Worm (Caenorhabditis elegans) whole organism, mixed stage, embryonic: ENCODE data around the gene fbxa-9.

Experiments
- M03D4.4 ChIP-seq: sonication (generic microtip); optimal IDR thresholded peaks from 2 replicates; lab custom pipeline; 2017; ENCODE audit warnings: mild to moderate bottlenecking, missing genetic modification characterization, missing compliant biosample characterization
- bed-3 ChIP-seq: fragments of 200-800 bp; sonication (Bioruptor generic); optimal IDR thresholded peaks from 3 replicates; lab custom pipeline; 2018; ENCODE audit warnings: mild to moderate bottlenecking, missing genetic modification characterization, moderate library complexity, missing compliant biosample characterization
- blmp-1 ChIP-seq: fragments of 150-350 bp; optimal IDR thresholded peaks from 2 replicates; lab custom pipeline; 2014; ENCODE audit warnings: missing biosample characterization, missing genetic modification characterization
- ceh-39 ChIP-seq: fragments of 150-350 bp; optimal IDR thresholded peaks from 2 replicates; lab custom pipeline; 2014; ENCODE audit warnings: missing biosample characterization, missing genetic modification characterization
- ceh-83 ChIP-seq: fragments of 200-800 bp; sonication (Bioruptor generic); optimal IDR thresholded peaks from 2 replicates; lab custom pipeline; 2018; ENCODE audit warnings: mild to moderate bottlenecking, missing genetic modification characterization, missing compliant biosample characterization
- ces-1 ChIP-seq: fragments of 150-350 bp; optimal IDR thresholded peaks from 2 replicates; lab custom pipeline; 2014; ENCODE audit warnings: missing biosample characterization, missing genetic modification reagents, missing genetic modification characterization
- cnd-1 ChIP-seq: fragments of 200-800 bp; sonication (Bioruptor generic); optimal IDR thresholded peaks from 2 replicates; lab custom pipeline; 2018; ENCODE audit warnings: mild to moderate bottlenecking, missing genetic modification characterization, missing compliant biosample characterization
- drap-1 ChIP-seq: fragments of 200-800 bp; sonication (Bioruptor generic); optimal IDR thresholded peaks from 3 replicates; lab custom pipeline; 2018; ENCODE audit warnings: mild to moderate bottlenecking, missing genetic modification characterization, missing compliant biosample characterization
- elt-1 ChIP-seq: sonication (generic microtip); optimal IDR thresholded peaks from 2 replicates; lab custom pipeline; 2017; ENCODE audit warnings: missing genetic modification characterization, mild to moderate bottlenecking, missing compliant biosample characterization, antibody characterized with exemption, moderate library complexity, borderline replicate concordance; ENCODE audit not compliant: insufficient read depth
- elt-3 ChIP-seq: fragments of 150-350 bp; optimal IDR thresholded peaks from 2 replicates; lab custom pipeline; 2014; ENCODE audit warnings: missing biosample characterization, missing genetic modification characterization
- flh-1 ChIP-seq: fragments of 200-800 bp; sonication (Bioruptor generic); optimal IDR thresholded peaks from 2 replicates; lab custom pipeline; 2018; ENCODE audit warnings: mild to moderate bottlenecking, missing genetic modification characterization, moderate library complexity, missing compliant biosample characterization
- ham-2 ChIP-seq: fragments of 200-800 bp; sonication (Bioruptor generic); optimal IDR thresholded peaks from 2 replicates; lab custom pipeline; 2018; ENCODE audit warnings: mild to moderate bottlenecking, missing genetic modification characterization, missing compliant biosample characterization
- lin-13 ChIP-seq: fragments of 150-350 bp; optimal IDR thresholded peaks from 2 replicates; lab custom pipeline; 2014; ENCODE audit warnings: missing biosample characterization, missing genetic modification characterization
- lin-32 ChIP-seq: fragments of 200-800 bp; sonication (Bioruptor generic); optimal IDR thresholded peaks from 2 replicates; lab custom pipeline; 2018; ENCODE audit warnings: mild to moderate bottlenecking, missing genetic modification characterization, missing compliant biosample characterization
- lsy-2 ChIP-seq: fragments of 150-350 bp; optimal IDR thresholded peaks from 2 replicates; lab custom pipeline; 2014; ENCODE audit warnings: missing biosample characterization, missing genetic modification characterization
- mab-5 ChIP-seq: fragments of 150-350 bp; optimal IDR thresholded peaks from 2 replicates; lab custom pipeline; 2014; ENCODE audit warnings: missing biosample characterization, missing genetic modification characterization
- mep-1 ChIP-seq: fragments of 150-350 bp; optimal IDR thresholded peaks from 2 replicates; lab custom pipeline; 2017; ENCODE audit warnings: missing biosample characterization, missing genetic modification reagents, missing genetic modification characterization, inconsistent platforms
- mls-2 ChIP-seq: sonication (generic microtip); optimal IDR thresholded peaks from 2 replicates; lab custom pipeline; 2016; ENCODE audit warnings: mild to moderate bottlenecking, missing genetic modification characterization, moderate library complexity, missing compliant biosample characterization
- nhr-12 ChIP-seq: fragments of 150-350 bp; optimal IDR thresholded peaks from 2 replicates; lab custom pipeline; 2014; ENCODE audit warnings: missing biosample characterization, missing genetic modification characterization
- nhr-2 ChIP-seq: fragments of 150-350 bp; optimal IDR thresholded peaks from 2 replicates; lab custom pipeline; 2014; ENCODE audit warnings: missing biosample characterization, missing genetic modification characterization
- nhr-237 ChIP-seq: fragments of 150-350 bp; optimal IDR thresholded peaks from 2 replicates; lab custom pipeline; 2014; ENCODE audit warnings: missing biosample characterization, missing genetic modification characterization
- nhr-28 ChIP-seq: fragments of 150-350 bp; optimal IDR thresholded peaks from 2 replicates; lab custom pipeline; 2014; ENCODE audit warnings: missing biosample characterization, missing genetic modification characterization
- sem-2 ChIP-seq: fragments of 200-800 bp; sonication (Bioruptor generic); optimal IDR thresholded peaks from 2 replicates; lab custom pipeline; 2018; ENCODE audit warnings: mild to moderate bottlenecking, missing genetic modification characterization, missing compliant biosample characterization
- snpc-4 ChIP-seq: fragments of 150-350 bp; optimal IDR thresholded peaks from 2 replicates; lab custom pipeline; 2014; ENCODE audit warnings: missing biosample characterization, missing genetic modification characterization
- sptf-1 ChIP-seq: sonication (generic microtip); optimal IDR thresholded peaks from 2 replicates; lab custom pipeline; 2017; ENCODE audit warnings: mild to moderate bottlenecking, missing genetic modification characterization, moderate library complexity, missing compliant biosample characterization
- tbx-8 ChIP-seq: fragments of 200-800 bp; sonication (Bioruptor generic); optimal IDR thresholded peaks from 2 replicates; lab custom pipeline; 2018; ENCODE audit warnings: mild to moderate bottlenecking, missing genetic modification characterization, moderate library complexity, missing compliant biosample characterization
- unc-120 ChIP-seq: sonication (generic microtip); optimal IDR thresholded peaks from 2 replicates; lab custom pipeline; 2017; ENCODE audit warnings: missing genetic modification characterization, missing compliant biosample characterization; ENCODE audit not compliant: poor library complexity, severe bottlenecking
- unc-39 ChIP-seq: fragments of 150-350 bp; optimal IDR thresholded peaks from 2 replicates; lab custom pipeline; 2014; ENCODE audit warnings: missing biosample characterization, missing genetic modification characterization
- unc-62 ChIP-seq: fragments of 150-350 bp; optimal IDR thresholded peaks from 2 replicates; lab custom pipeline; 2014; ENCODE audit warnings: missing biosample characterization, missing genetic modification reagents, missing genetic modification characterization
- zip-8 ChIP-seq: fragments of 150-350 bp; optimal IDR thresholded peaks from 2 replicates; lab custom pipeline; 2014; ENCODE audit warnings: missing biosample characterization, missing genetic modification characterization
- ztf-11 ChIP-seq: fragments of 150-350 bp; optimal IDR thresholded peaks from 2 replicates; lab custom pipeline; 2014; ENCODE audit warnings: missing biosample characterization, missing genetic modification characterization

fbxa-9 gene

DNA sequence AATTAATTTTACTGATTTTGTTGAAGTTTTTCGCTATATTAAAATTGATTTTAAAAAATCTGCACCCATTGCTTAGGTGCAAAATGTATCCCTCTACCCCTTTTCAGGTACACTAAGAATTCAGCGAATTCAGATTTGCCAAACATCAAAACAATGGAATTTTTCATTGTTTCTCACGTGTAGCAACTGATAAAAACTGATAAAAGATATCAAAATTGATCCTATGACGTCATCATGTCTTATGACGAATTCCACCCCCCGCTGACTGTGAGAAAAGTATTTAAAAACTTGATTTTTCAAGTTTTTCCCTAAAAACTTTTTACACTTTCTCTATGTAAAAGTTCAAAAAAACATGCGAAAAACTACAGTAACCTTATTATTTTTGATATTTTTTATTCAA lies 14.1 kb downstream of the fbxa-9 start, which contains the start of gene Y54F10BM.22:
Gene Y54F10BM.22, plus strand, starts transcription at position 331 of the 400 bp plus-strand sequence.
- TF ChIP-seq ceh-83: no peak
- TF ChIP-seq zip-8 (tag; lab: Kevin White, UChicago): peak; percentile 8

DNA sequence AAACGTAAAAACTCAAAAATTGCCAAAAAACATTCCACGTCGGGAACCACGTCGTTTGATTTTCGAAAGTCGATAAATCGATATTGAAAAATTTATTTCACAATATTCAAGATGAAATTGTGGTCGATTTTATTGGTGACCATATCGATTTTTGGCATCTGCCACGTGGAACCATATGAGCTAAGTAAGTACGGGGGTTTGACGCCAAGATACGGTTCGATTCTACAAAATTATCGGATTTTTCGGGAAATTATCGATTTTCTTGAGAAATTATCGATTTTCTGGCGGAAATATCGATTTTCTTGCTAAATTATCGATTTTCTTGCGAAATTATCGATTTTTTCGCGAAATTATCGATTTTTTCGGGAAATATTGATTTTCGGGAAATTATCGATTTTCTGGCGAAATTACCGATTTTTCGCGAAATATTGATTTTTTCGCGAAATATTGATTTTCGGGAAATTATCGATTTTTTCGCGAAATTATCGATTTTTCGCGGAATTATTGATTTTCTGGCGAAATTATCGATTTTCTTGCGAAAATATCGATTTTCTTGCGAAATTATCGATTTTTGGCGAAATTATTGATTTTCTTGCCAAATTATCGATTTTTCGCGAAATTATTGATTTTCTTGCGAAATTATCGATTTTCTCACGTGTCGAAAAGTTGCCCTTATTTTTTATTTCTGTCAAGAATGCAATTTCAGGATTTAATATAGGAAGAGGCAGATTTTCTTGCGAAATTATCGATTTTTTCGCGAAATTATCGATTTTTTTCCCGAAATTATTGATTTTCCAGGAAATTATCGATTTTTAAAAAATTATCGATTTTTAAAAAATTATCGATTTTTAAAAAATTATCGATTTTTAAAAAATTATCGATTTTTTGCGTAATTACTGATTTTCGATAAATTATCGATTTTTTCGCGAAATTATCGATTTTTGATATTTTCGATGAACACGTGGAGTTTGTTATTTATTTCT lies 15.8 kb downstream of the fbxa-9 start, which contains the start of gene Y54F10BM.3:
Gene Y54F10BM.3, plus strand, starts transcription at position 51 of the 983 bp plus-strand sequence.
- TF ChIP-seq sptf-1: peak; percentile 23
- TF ChIP-seq zip-8 (tag; lab: Kevin White, UChicago): no peak
- TF ChIP-seq sem-2: no peak
- TF ChIP-seq drap-1 (GFP tag; lab: Kevin White, UChicago): no peak
- peak; percentile 25 for TF ChIP-seq ceh-39 (tag; lab: Kevin White, UChicago)
- no peak for TF ChIP-seq unc-120 (tag; lab: Kevin White, UChicago)
- TF ChIP-seq ham-2 (GFP tag; lab: Kevin White, UChicago): no peak
- TF ChIP-seq M03D4.4 (tag; lab: Kevin White, UChicago): no peak
- TF ChIP-seq mls-2: no peak

DNA sequence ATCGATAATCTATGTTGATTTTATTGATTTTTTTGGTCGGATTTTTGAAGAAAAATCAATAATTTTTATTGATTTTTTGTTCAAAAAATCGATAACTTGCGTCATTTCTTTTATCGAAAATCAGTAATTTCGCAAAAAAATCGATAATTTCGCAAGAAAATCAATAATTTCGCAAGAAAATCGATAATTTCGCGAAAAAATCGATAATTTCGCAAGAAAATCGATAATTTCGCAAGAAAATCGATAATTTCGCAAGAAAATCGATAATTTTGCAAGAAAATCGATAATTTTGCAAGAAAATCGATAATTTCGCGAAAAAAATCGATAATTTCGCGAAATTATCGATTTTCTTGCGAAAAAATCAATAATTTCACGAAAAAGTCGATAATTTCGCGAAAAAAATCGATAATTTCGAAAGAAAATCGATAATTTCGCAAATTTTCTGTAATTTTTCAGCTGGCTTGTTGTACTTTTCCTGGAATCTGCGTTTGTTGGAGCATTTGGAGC lies 16.9 kb downstream of the fbxa-9 start:
- TF ChIP-seq cnd-1: no peak
- no peak for TF ChIP-seq bed-3 (GFP tag; lab: Kevin White, UChicago)
- TF ChIP-seq ces-1 (GFP tag; lab: Kevin White, UChicago): no peak
- no peak for TF ChIP-seq blmp-1 (tag; lab: Kevin White, UChicago)
- TF ChIP-seq elt-1: no peak
- TF ChIP-seq drap-1 (GFP tag; lab: Kevin White, UChicago): no peak
- TF ChIP-seq nhr-12 (tag; lab: Kevin White, UChicago): no peak
- TF ChIP-seq mep-1 (tag; lab: Kevin White, UChicago): no peak
- no peak for TF ChIP-seq sem-2
- TF ChIP-seq mab-5 (tag; lab: Kevin White, UChicago): no peak
- TF ChIP-seq flh-1 (GFP tag; lab: Kevin White, UChicago): no peak
- TF ChIP-seq lsy-2 (tag; lab: Kevin White, UChicago): no peak
- no peak for TF ChIP-seq nhr-28 (tag; lab: Kevin White, UChicago)
- TF ChIP-seq elt-3 (tag; lab: Kevin White, UChicago): no peak
- TF ChIP-seq M03D4.4 (tag; lab: Kevin White, UChicago): no peak
- TF ChIP-seq lin-32 (GFP tag; lab: Kevin White, UChicago): no peak
- no peak for TF ChIP-seq nhr-237 (tag; lab: Kevin White, UChicago)

DNA sequence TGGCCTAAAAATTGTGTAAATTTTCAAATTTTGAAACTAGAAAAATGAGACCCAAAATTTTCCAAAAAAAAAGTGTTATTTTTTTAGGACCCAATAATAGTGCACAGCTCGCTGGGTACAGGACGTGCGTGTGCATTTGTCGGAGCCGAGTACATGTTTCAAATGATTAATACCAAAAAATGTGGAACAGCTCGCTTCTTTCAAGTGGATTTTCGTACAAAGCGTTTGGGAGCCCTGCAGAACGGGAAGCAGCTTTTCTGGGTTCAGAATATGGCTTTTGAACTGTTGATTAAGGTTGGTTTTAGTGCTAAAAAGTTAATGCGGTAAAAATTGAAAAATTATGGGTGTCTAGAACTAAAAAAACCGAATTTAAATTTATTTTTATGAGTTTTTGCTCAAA lies 21.8 kb downstream of the fbxa-9 start:
- TF ChIP-seq snpc-4 (no peak), flh-1 (GFP tag; lab: Kevin White, UChicago) (no peak), nhr-237 (tag; lab: Kevin White, UChicago) (no peak), blmp-1 (tag; lab: Kevin White, UChicago) (no peak)
- TF ChIP-seq, all 35 proteins: peak for 0

DNA sequence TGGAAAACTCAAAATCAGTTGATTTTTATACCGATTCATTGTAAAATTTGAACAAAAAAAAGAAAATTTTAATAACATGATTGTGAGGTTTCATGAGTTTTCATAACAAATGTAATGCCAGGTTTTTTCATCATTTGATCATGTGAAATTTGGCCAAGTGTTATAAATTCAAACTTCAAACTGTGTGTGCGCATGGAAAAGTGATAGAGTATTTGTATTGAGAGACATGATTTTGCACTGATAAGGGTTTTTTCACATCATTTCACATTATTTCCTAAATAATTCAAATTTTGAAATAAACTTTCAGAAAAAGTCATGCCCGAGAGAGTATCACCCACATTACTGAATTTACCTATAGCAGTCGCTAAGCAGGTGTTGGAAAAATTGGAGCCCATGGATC lies 24.7 kb downstream of the fbxa-9 start, which contains the start of gene fbxa-219:
Gene fbxa-219, plus strand, starts transcription at position 277 of the 400 bp plus-strand sequence.
- TF ChIP-seq lin-32 (GFP tag; lab: Kevin White, UChicago): no peak
- no peak for TF ChIP-seq drap-1 (GFP tag; lab: Kevin White, UChicago)
- no peak for TF ChIP-seq flh-1 (GFP tag; lab: Kevin White, UChicago)
- no peak for TF ChIP-seq mls-2
- no peak for TF ChIP-seq nhr-12 (tag; lab: Kevin White, UChicago)
- no peak for TF ChIP-seq nhr-28 (tag; lab: Kevin White, UChicago)
- TF ChIP-seq cnd-1: no peak
- TF ChIP-seq unc-39 (tag; lab: Kevin White, UChicago): no peak
- TF ChIP-seq nhr-237 (tag; lab: Kevin White, UChicago): no peak
- no peak for TF ChIP-seq nhr-2
- no peak for TF ChIP-seq zip-8 (tag; lab: Kevin White, UChicago)
- no peak for TF ChIP-seq tbx-8 (GFP tag; lab: Kevin White, UChicago)
- no peak for TF ChIP-seq mab-5 (tag; lab: Kevin White, UChicago)
- no peak for TF ChIP-seq elt-3 (tag; lab: Kevin White, UChicago)
- no peak for TF ChIP-seq lin-13 (tag; lab: Kevin White, UChicago)
- no peak for TF ChIP-seq blmp-1 (tag; lab: Kevin White, UChicago)
- no peak for TF ChIP-seq unc-62
- TF ChIP-seq ztf-11 (tag; lab: Kevin White, UChicago): no peak
- TF ChIP-seq sem-2: no peak
- TF ChIP-seq unc-120 (tag; lab: Kevin White, UChicago): no peak
- TF ChIP-seq, all 35 proteins: peak for 0
